Worm (Caenorhabditis elegans) whole organism, L3 larva: ENCODE measurements around the gene C33F10.1.

Source experiments
- ama-1 ChIP-seq: fragments of 150-350 bp; optimal IDR thresholded peaks from 2 replicates; lab custom pipeline; 2018
- ceh-28 ChIP-seq: fragments of 150-350 bp; optimal IDR thresholded peaks from 2 replicates; lab custom pipeline; 2014; ENCODE audit warnings: missing biosample characterization, missing genetic modification reagents, missing genetic modification characterization
- mdl-1 ChIP-seq: fragments of 150-350 bp; optimal IDR thresholded peaks from 2 replicates; lab custom pipeline; 2014; ENCODE audit warnings: missing biosample characterization, missing genetic modification characterization
- nhr-12 ChIP-seq: fragments of 150-350 bp; optimal IDR thresholded peaks from 2 replicates; lab custom pipeline; 2014; ENCODE audit warnings: missing biosample characterization, missing genetic modification characterization
- unc-39 ChIP-seq: sonication (generic microtip); optimal IDR thresholded peaks from 4 replicates; lab custom pipeline; 2017; ENCODE audit warnings: missing biosample characterization, missing genetic modification characterization

DNA sequence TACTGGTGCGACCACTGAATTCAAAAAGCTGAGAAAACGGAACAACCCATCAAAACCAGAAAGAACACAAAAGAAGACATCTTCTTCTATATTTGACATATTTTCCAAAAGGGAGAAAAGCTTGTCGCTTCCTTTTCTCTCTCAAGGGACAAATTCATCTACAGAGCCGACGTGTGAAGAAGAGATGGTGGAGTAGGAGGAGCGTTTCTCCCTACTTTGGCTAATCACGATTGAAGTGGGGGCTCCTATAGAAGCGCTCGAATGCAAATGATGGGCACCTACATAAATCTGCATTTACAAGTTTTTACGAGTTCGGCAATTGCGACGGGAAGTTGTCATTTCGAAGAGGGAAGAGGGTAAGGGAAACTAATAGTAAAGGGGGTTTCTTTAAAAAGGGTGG is 28.6 kb upstream of the C33F10.1 start:
- TF ChIP-seq ceh-28 (tag; lab: Kevin White, UChicago) (no peak), ama-1 (no peak), unc-39 (no peak), mdl-1 (no peak), nhr-12 (tag; lab: Kevin White, UChicago) (no peak)
